Fruit fly (Drosophila melanogaster): ENCODE data around the gene CG13385.

- no peak for TF ChIP-seq lola (GFP tag; optimal IDR thresholded peaks at IDR 0.05)
- no peak for TF ChIP-seq Vsx2 (GFP tag; optimal IDR thresholded peaks at IDR 0.05; ENCODE audit: partially characterized antibody)
- TF ChIP-seq Dfd (GFP tag; optimal IDR thresholded peaks at IDR 0.05) = no peak
Measured at dm6 chr2L:8384108-8384601, 12.3 kb upstream of the CG13385 start, which contains the start of the genes Dad1 and CG13384.

Measured in whole organism, wandering third instar larva.